Worm (Caenorhabditis elegans) whole organism, L1 larva: ENCODE results near the gene M153.3.

Experiments
- alr-1 ChIP-seq: fragments of 200-800 bp; sonication (Bioruptor generic); optimal IDR thresholded peaks from 2 replicates; lab custom pipeline; 2018; ENCODE audit warnings: borderline replicate concordance, mild to moderate bottlenecking, missing genetic modification characterization, missing compliant biosample characterization
- aly-2 ChIP-seq: fragments of 150-350 bp; optimal IDR thresholded peaks from 2 replicates; lab custom pipeline; 2014; ENCODE audit warnings: missing biosample characterization, missing genetic modification characterization
- ceh-63 ChIP-seq: fragments of 200-800 bp; sonication (Bioruptor generic); optimal IDR thresholded peaks from 2 replicates; lab custom pipeline; 2018; ENCODE audit warnings: mild to moderate bottlenecking, missing genetic modification characterization, missing compliant biosample characterization
- ceh-82 ChIP-seq, 3 experiments: fragments of 150-350 bp in 1 of 3; sonication (generic microtip) in 2 of 3; optimal IDR thresholded peaks; 2 replicates each; lab custom pipeline; 2014 to 2017; ENCODE audit warnings: missing biosample characterization in 3 of 3, missing genetic modification characterization in 3 of 3
- ceh-88 ChIP-seq: fragments of 200-800 bp; sonication (Bioruptor generic); IDR thresholded peaks from 2 replicates; pipeline ENCODE4 v1.3.6; 2022; ENCODE audit warnings: missing genetic modification characterization, missing compliant biosample characterization
- dpl-1 ChIP-seq, 3 experiments: fragments of 150-350 bp in 2 of 3; sonication (generic microtip) in 1 of 3; optimal IDR thresholded peaks; 2 replicates each; lab custom pipeline; 2014 to 2017; ENCODE audit warnings: missing biosample characterization in 3 of 3, missing genetic modification characterization in 3 of 3, missing genetic modification reagents in 3 of 3
- efl-1 ChIP-seq, 4 experiments: fragments of 150-350 bp; optimal IDR thresholded peaks in 3 of 4; peaks in 1 of 4; 1 replicate in 1 of 4; 2 replicates in 3 of 4; lab custom pipeline; 2014; ENCODE audit warnings: missing biosample characterization in 2 of 4, missing genetic modification characterization in 2 of 4, missing genetic modification reagents in 2 of 4
- efl-3 ChIP-seq: fragments of 200-800 bp; sonication (Bioruptor generic); optimal IDR thresholded peaks from 2 replicates; lab custom pipeline; 2018; ENCODE audit warnings: mild to moderate bottlenecking, missing genetic modification characterization, missing compliant biosample characterization
- elt-3 ChIP-seq, 6 experiments: fragments of 150-350 bp in 1 of 6; sonication (generic microtip); optimal IDR thresholded peaks; 2 replicates each; lab custom pipeline; 2017 to 2018; ENCODE audit warnings: missing biosample characterization in 6 of 6, missing genetic modification characterization in 6 of 6, inconsistent platforms in 1 of 6
- fkh-10 ChIP-seq: sonication (generic microtip); optimal IDR thresholded peaks from 2 replicates; lab custom pipeline; 2017; ENCODE audit warnings: missing biosample characterization, missing genetic modification reagents, missing genetic modification characterization
- fkh-8 ChIP-seq: sonication (generic microtip); optimal IDR thresholded peaks from 2 replicates; lab custom pipeline; 2016; ENCODE audit warnings: mild to moderate bottlenecking, missing genetic modification characterization, missing compliant biosample characterization
- grh-1 ChIP-seq: fragments of 200-800 bp; sonication (Bioruptor generic); IDR thresholded peaks from 2 replicates; pipeline ENCODE4 v1.3.6; 2022; ENCODE audit warnings: missing genetic modification reagents, missing genetic modification characterization, missing compliant biosample characterization
- hpl-2 ChIP-seq: fragments of 150-350 bp; optimal IDR thresholded peaks from 2 replicates; lab custom pipeline; 2014; ENCODE audit warnings: missing biosample characterization, missing genetic modification reagents, missing genetic modification characterization
- irx-1 ChIP-seq: sonication (generic microtip); optimal IDR thresholded peaks from 2 replicates; lab custom pipeline; 2016; ENCODE audit warnings: missing genetic modification characterization, missing compliant biosample characterization
- lin-35 ChIP-seq, 2 experiments: fragments of 150-350 bp; optimal IDR thresholded peaks; 2 replicates each; lab custom pipeline; 2014; ENCODE audit warnings: missing biosample characterization in 2 of 2, missing genetic modification characterization in 2 of 2, missing genetic modification reagents in 2 of 2
- lir-3 ChIP-seq: sonication (generic microtip); optimal IDR thresholded peaks from 2 replicates; lab custom pipeline; 2016; ENCODE audit warnings: mild to moderate bottlenecking, missing genetic modification characterization, moderate library complexity, missing compliant biosample characterization; ENCODE audit not compliant: poor library complexity
- lsy-2 ChIP-seq, 2 experiments: fragments of 150-350 bp; optimal IDR thresholded peaks; 2 replicates each; lab custom pipeline; 2014; ENCODE audit warnings: missing biosample characterization in 2 of 2, missing genetic modification characterization in 2 of 2
- nhr-19 ChIP-seq: fragments of 200-800 bp; sonication (Bioruptor generic); conservative IDR thresholded peaks from 2 replicates; pipeline ENCODE4 v1.3.6; 2022; ENCODE audit warnings: missing genetic modification characterization, missing compliant biosample characterization
- nhr-20 ChIP-seq: sonication (generic microtip); optimal IDR thresholded peaks from 2 replicates; lab custom pipeline; 2016; ENCODE audit warnings: mild to moderate bottlenecking, missing genetic modification characterization, missing compliant biosample characterization
- nhr-28 ChIP-seq: fragments of 150-350 bp; optimal IDR thresholded peaks from 2 replicates; lab custom pipeline; 2014; ENCODE audit warnings: missing biosample characterization, missing genetic modification characterization
- nhr-47 ChIP-seq: sonication (generic microtip); optimal IDR thresholded peaks from 2 replicates; lab custom pipeline; 2016; ENCODE audit warnings: mild to moderate bottlenecking, missing genetic modification characterization, moderate library complexity, missing compliant biosample characterization
- nhr-77 ChIP-seq: fragments of 150-350 bp; optimal IDR thresholded peaks from 2 replicates; lab custom pipeline; 2014; ENCODE audit warnings: missing biosample characterization, missing genetic modification characterization
- nhr-84 ChIP-seq: sonication (generic microtip); optimal IDR thresholded peaks from 2 replicates; lab custom pipeline; 2017; ENCODE audit warnings: missing biosample characterization, missing genetic modification characterization
- pag-3 ChIP-seq: sonication (generic microtip); optimal IDR thresholded peaks from 2 replicates; lab custom pipeline; 2017; ENCODE audit warnings: missing genetic modification characterization, mild to moderate bottlenecking, missing compliant biosample characterization, antibody characterized with exemption, borderline replicate concordance; ENCODE audit not compliant: insufficient read depth
- pqm-1 ChIP-seq: sonication (generic microtip); optimal IDR thresholded peaks from 3 replicates; lab custom pipeline; 2017; ENCODE audit warnings: missing biosample characterization, missing genetic modification characterization
- snu-23 ChIP-seq: sonication (generic microtip); optimal IDR thresholded peaks from 2 replicates; lab custom pipeline; 2016; ENCODE audit warnings: missing genetic modification characterization, missing compliant biosample characterization
- sox-4 ChIP-seq: sonication (generic microtip); optimal IDR thresholded peaks from 2 replicates; lab custom pipeline; 2016; ENCODE audit warnings: missing genetic modification characterization, missing compliant biosample characterization
- sup-37 ChIP-seq: fragments of 200-800 bp; sonication (Bioruptor generic); optimal IDR thresholded peaks from 2 replicates; lab custom pipeline; 2018; ENCODE audit warnings: mild to moderate bottlenecking, missing genetic modification characterization, missing compliant biosample characterization
- unc-98 ChIP-seq: fragments of 200-800 bp; sonication (Bioruptor generic); IDR thresholded peaks from 2 replicates; pipeline ENCODE4 v1.3.6; 2022; ENCODE audit warnings: missing genetic modification characterization, missing compliant biosample characterization
- vab-15 ChIP-seq: sonication (generic microtip); optimal IDR thresholded peaks from 2 replicates; lab custom pipeline; 2017; ENCODE audit warnings: missing genotype, mild to moderate bottlenecking, missing genetic modification characterization, missing compliant biosample characterization

The M153.3 gene

DNA sequence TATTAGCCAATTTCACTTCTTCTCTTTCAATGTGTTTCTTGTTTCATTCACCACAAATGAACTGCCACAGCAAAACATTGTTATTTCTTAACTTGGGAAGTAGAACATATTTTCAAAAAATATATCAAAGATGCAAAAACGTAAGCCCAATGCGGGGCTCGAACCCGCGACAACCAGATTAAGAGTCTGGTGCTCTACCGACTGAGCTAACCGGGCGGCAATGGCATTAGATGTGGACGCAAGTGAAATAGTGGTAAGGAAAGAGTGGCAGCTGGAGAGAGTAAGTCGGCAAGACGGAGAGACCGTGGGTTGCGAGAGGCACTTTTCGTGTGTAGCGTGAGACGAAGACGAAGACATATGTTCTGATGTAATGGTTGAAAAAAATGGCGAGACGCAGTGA, 36.7 kb upstream of the M153.3 start (continued):
- TF ChIP-seq nhr-19 (GFP tag; lab: Robert Waterston, UW) = peak; percentile 86
- TF ChIP-seq irx-1 = peak; percentile 74
- no peak for TF ChIP-seq pag-3 (tag; lab: Kevin White, UChicago)
- peak; percentile 63 for TF ChIP-seq sox-4
- TF ChIP-seq lir-3 (tag; lab: Kevin White, UChicago) = peak; percentile 60
- peak; percentile 82 for TF ChIP-seq fkh-8 (tag; lab: Kevin White, UChicago)

DNA sequence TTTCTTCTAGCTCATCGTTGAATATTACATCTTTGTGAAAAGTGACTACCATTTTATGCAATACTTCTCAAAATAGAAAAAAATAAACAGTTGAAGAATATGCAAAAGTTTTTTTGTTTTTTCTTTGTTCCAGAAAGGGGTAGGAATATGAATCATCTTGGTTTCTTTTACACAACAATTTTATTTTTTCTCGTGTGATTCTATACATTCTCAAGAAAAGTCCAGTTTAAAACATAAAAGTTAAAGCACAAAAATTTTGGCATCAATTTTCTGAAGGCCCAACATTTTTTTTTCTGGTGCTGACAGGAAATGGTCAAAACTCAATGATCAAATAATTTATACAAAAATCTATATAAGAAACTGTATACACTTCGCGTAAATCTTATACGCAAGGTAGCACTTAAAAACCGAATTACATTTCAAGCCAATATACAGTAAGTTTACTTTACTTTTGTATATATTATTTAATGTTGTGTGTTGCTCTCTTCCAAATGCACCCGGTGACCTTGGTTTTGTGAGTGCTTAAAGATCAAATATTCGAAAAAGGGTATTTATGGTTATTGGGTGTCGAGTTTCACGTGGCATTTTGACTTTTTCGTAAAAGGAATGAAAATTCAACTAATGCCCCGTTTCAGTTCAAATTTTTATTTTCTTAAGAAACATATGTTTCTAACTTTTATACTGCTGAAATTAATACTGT, 34.0 kb upstream of the M153.3 start, which contains the start of the genes W03G11.2 and lgc-13:
Gene W03G11.2, minus strand, starts transcription at position 101 of the 700 bp plus-strand sequence.
Gene lgc-13, plus strand, starts transcription at position 650 of the 700 bp plus-strand sequence.
- TF ChIP-seq grh-1 (GFP tag; lab: Robert Waterston, UW) = no peak
- TF ChIP-seq snu-23 (GFP tag; lab: Kevin White, UChicago) = no peak
- TF ChIP-seq fkh-10 (GFP tag; lab: Kevin White, UChicago) = no peak
- TF ChIP-seq vab-15 (tag; lab: Kevin White, UChicago) = no peak
- TF ChIP-seq pqm-1 (tag; lab: Kevin White, UChicago) = no peak
- TF ChIP-seq nhr-28 = no peak

DNA sequence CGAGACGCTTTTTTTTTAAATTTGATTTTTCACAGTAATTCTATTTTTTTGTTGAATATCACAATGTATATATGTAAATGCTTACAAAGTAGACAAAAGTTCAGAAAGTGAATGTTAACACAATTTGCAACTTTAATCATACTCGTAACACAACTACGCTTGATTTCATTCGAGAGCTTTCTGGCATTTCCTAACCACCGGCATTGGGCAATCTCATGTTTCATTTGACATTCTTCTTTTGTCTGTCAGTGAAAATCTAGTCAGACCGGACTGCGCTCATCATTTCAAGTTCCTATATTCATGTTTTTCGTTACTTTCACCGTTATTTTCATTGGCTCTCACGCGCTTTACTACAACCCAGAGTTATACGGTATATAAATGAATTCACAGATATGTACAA, 31.5 kb upstream of the M153.3 start, which contains the start of gene lgc-14:
Gene lgc-14, plus strand, starts transcription at position 301 of the 400 bp plus-strand sequence.
- TF ChIP-seq alr-1 (tag; lab: Kevin White, UChicago) (no peak), efl-3 (GFP tag; lab: Kevin White, UChicago) (no peak), elt-3 (tag; optimal IDR thresholded peaks at IDR 0.05; lab: Kevin White, UChicago) (no peak), unc-98 (no peak), hpl-2 (GFP tag; lab: Kevin White, UChicago) (no peak), ceh-63 (GFP tag; lab: Kevin White, UChicago) (no peak)

DNA sequence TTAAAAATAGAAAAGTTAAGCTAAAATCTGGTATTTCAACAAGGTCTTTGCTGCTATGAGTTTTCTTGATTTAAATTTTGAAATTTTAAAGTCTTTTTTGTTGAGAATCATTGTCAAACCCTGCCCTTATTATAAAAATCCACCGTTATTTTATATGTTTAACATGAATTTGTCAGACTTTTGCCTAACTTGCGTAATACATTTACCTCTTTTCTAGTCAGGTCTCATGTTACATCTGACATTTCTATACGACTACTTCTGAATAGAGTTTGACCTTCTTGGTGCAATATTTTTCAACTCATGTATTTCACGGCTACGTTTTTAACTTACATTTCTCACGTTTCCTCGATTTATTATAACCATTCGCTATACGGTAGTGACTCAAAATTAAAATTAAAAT, 28.6 kb upstream of the M153.3 start, which contains the start of gene lgc-15:
Gene lgc-15, plus strand, starts transcription at position 301 of the 400 bp plus-strand sequence.
- TF ChIP-seq nhr-47 (tag; lab: Kevin White, UChicago) (no peak), fkh-10 (GFP tag; lab: Kevin White, UChicago) (no peak), nhr-20 (tag; lab: Kevin White, UChicago) (no peak), sup-37 (GFP tag; lab: Kevin White, UChicago) (no peak), lsy-2 (tag; optimal IDR thresholded peaks at IDR 0.05; lab: Kevin White, UChicago) (no peak), dpl-1 (GFP tag; optimal IDR thresholded peaks at IDR 0.05; lab: Kevin White, UChicago) (no peak), nhr-84 (tag; lab: Kevin White, UChicago) (no peak), ceh-82 (tag; optimal IDR thresholded peaks at IDR 0.05; lab: Kevin White, UChicago) (no peak), hpl-2 (GFP tag; lab: Kevin White, UChicago) (no peak), nhr-77 (tag; lab: Kevin White, UChicago) (no peak), sox-4 (no peak), ceh-88 (GFP tag; lab: Robert Waterston, UW) (no peak), aly-2 (tag; lab: Kevin White, UChicago) (no peak), lin-35 (GFP tag; optimal IDR thresholded peaks at IDR 0.05; lab: Kevin White, UChicago) (no peak), fkh-8 (tag; lab: Kevin White, UChicago) (no peak)

- no peak for TF ChIP-seq efl-1 (optimal IDR thresholded peaks at IDR 0.05; lab: Kevin White, UChicago)
- peak in 1 of 2 experiments; percentile 37 for TF ChIP-seq efl-1 (GFP tag; optimal IDR thresholded peaks at IDR 0.05 in 1 of 2; lab: Kevin White, UChicago)
- TF ChIP-seq alr-1 (tag; lab: Kevin White, UChicago) = no peak
These were observed 24.3 kb upstream of the M153.3 start, which contains the start of gene lgc-16 for ce11 chrX:12118340-12118739. TSS of gene lgc-16 (plus strand) at chrX:12118640.
